Fruit fly (Drosophila melanogaster) whole organism, prepupa: ENCODE measurements around the gene tow.

ENCODE experiments used
- Blimp-1 ChIP-seq: fragments of 200-800 bp; sonication (Bioruptor generic); optimal IDR thresholded peaks from 3 replicates; lab custom pipeline; 2017; ENCODE audit warnings: missing biosample characterization, missing genetic modification characterization, mild to moderate bottlenecking, moderate library complexity, missing genetic modification reagents
- CG10631 ChIP-seq: fragments of 200-800 bp; sonication (Bioruptor generic); optimal IDR thresholded peaks from 2 replicates; lab custom pipeline; 2016; ENCODE audit warnings: missing biosample characterization, missing genetic modification characterization
- CG10669 ChIP-seq: fragments of 200-800 bp; sonication (Bioruptor generic); optimal IDR thresholded peaks from 3 replicates; lab custom pipeline; 2018; ENCODE audit warnings: missing biosample characterization, mild to moderate bottlenecking, missing genetic modification characterization, moderate library complexity
- CG11294 ChIP-seq: fragments of 200-800 bp; sonication (Bioruptor generic); IDR thresholded peaks from 2 replicates; pipeline ENCODE4 v1.3.6; 2022; ENCODE audit warnings: missing biosample characterization, missing genetic modification characterization
- CG11762 ChIP-seq: fragments of 200-800 bp; sonication (Bioruptor generic); optimal IDR thresholded peaks from 3 replicates; lab custom pipeline; 2016; ENCODE audit warnings: missing biosample characterization, missing genetic modification characterization; ENCODE audit not compliant: insufficient read depth
- CG11902 ChIP-seq: fragments of 200-800 bp; sonication (Bioruptor generic); optimal IDR thresholded peaks from 3 replicates; lab custom pipeline; 2016; ENCODE audit warnings: missing biosample characterization, missing genetic modification characterization
- CG15336 ChIP-seq: fragments of 200-800 bp; sonication (Bioruptor generic); IDR thresholded peaks from 2 replicates; pipeline ENCODE4 v1.3.6; 2022; ENCODE audit warnings: missing biosample characterization, missing genetic modification characterization
- CG1621 ChIP-seq: fragments of 200-800 bp; sonication (Bioruptor generic); optimal IDR thresholded peaks from 3 replicates; lab custom pipeline; 2018; ENCODE audit warnings: missing biosample characterization, mild to moderate bottlenecking, missing genetic modification characterization
- CG16779 ChIP-seq: fragments of 200-800 bp; sonication (Bioruptor generic); optimal IDR thresholded peaks from 3 replicates; lab custom pipeline; 2017; ENCODE audit warnings: missing biosample characterization, mild to moderate bottlenecking, missing genetic modification characterization
- CG31627 ChIP-seq: fragments of 200-800 bp; sonication (Bioruptor generic); optimal IDR thresholded peaks from 3 replicates; lab custom pipeline; 2016; ENCODE audit warnings: missing biosample characterization, missing genetic modification characterization
- CG32006 ChIP-seq: fragments of 200-800 bp; sonication (Bioruptor generic); optimal IDR thresholded peaks from 3 replicates; lab custom pipeline; 2017; ENCODE audit warnings: missing biosample characterization, mild to moderate bottlenecking, missing genetic modification characterization
- CG34406 ChIP-seq: fragments of 200-800 bp; sonication (Bioruptor generic); optimal IDR thresholded peaks from 3 replicates; lab custom pipeline; 2016; ENCODE audit warnings: missing biosample characterization, missing genetic modification characterization
- CG3919 ChIP-seq: fragments of 200-800 bp; sonication (Bioruptor generic); optimal IDR thresholded peaks from 3 replicates; lab custom pipeline; 2016; ENCODE audit warnings: missing biosample characterization, missing genetic modification characterization
- CG4318 ChIP-seq: fragments of 200-800 bp; sonication (Bioruptor generic); optimal IDR thresholded peaks from 3 replicates; lab custom pipeline; 2017; ENCODE audit warnings: missing biosample characterization, mild to moderate bottlenecking, missing genetic modification characterization
- CG6163 ChIP-seq: fragments of 200-800 bp; sonication (Bioruptor generic); IDR thresholded peaks from 3 replicates; pipeline ENCODE4 v1.3.6; 2022; ENCODE audit warnings: missing biosample characterization, missing genetic modification characterization
- CG6276 ChIP-seq: fragments of 200-800 bp; sonication (Bioruptor generic); optimal IDR thresholded peaks from 2 replicates; lab custom pipeline; 2017; ENCODE audit warnings: missing biosample characterization, mild to moderate bottlenecking, missing genetic modification characterization
- CG6792 ChIP-seq: fragments of 200-800 bp; sonication (Bioruptor generic); optimal IDR thresholded peaks from 3 replicates; lab custom pipeline; 2016; ENCODE audit warnings: missing biosample characterization, missing genetic modification characterization
- CG6808 ChIP-seq: fragments of 200-800 bp; sonication (Bioruptor generic); optimal IDR thresholded peaks from 3 replicates; lab custom pipeline; 2017; ENCODE audit warnings: missing biosample characterization, missing genetic modification characterization, mild to moderate bottlenecking, moderate library complexity, missing genetic modification reagents
- CG6854 ChIP-seq: fragments of 200-800 bp; sonication (Bioruptor generic); optimal IDR thresholded peaks from 2 replicates; lab custom pipeline; 2017; ENCODE audit warnings: missing biosample characterization, mild to moderate bottlenecking, missing genetic modification characterization
- CG7368 ChIP-seq: fragments of 200-800 bp; sonication (Bioruptor generic); optimal IDR thresholded peaks from 3 replicates; lab custom pipeline; 2016; ENCODE audit warnings: missing biosample characterization, missing genetic modification characterization
- CG8119 ChIP-seq: fragments of 200-800 bp; sonication (Bioruptor generic); IDR thresholded peaks from 3 replicates; pipeline ENCODE4 v1.3.6; 2022; ENCODE audit warnings: missing biosample characterization, missing genetic modification characterization
- CG8319 ChIP-seq: fragments of 200-800 bp; sonication (Bioruptor generic); optimal IDR thresholded peaks from 3 replicates; lab custom pipeline; 2016; ENCODE audit warnings: missing biosample characterization, missing genetic modification characterization
- CG9139 ChIP-seq: fragments of 200-800 bp; sonication (Bioruptor generic); optimal IDR thresholded peaks from 3 replicates; lab custom pipeline; 2017; ENCODE audit warnings: missing biosample characterization, mild to moderate bottlenecking, missing genetic modification characterization
- Eip93F ChIP-seq: fragments of 200-800 bp; sonication (Bioruptor generic); optimal IDR thresholded peaks from 2 replicates; lab custom pipeline; 2016; ENCODE audit warnings: missing biosample characterization, mild to moderate bottlenecking, missing genetic modification characterization
- Ets96B ChIP-seq: fragments of 200-800 bp; optimal IDR thresholded peaks from 2 replicates; lab custom pipeline; 2019; ENCODE audit warnings: missing biosample characterization, mild to moderate bottlenecking, missing genetic modification characterization, moderate library complexity
- Gug ChIP-seq: fragments of 200-800 bp; sonication (Bioruptor generic); IDR thresholded peaks from 2 replicates; pipeline ENCODE4 v1.3.6; 2022; ENCODE audit warnings: missing biosample characterization, missing genetic modification characterization
- Hr38 ChIP-seq: sonication (Bioruptor generic); optimal IDR thresholded peaks from 2 replicates; lab custom pipeline; 2016; ENCODE audit warnings: missing biosample characterization, missing genetic modification characterization
- Hr39 ChIP-seq: fragments of 200-800 bp; sonication (Bioruptor generic); optimal IDR thresholded peaks from 2 replicates; lab custom pipeline; 2016; ENCODE audit warnings: missing biosample characterization, missing genetic modification characterization
- Hr4 ChIP-seq: fragments of 200-800 bp; sonication (Bioruptor generic); optimal IDR thresholded peaks from 3 replicates; lab custom pipeline; 2016; ENCODE audit warnings: missing biosample characterization, missing genetic modification characterization
- Lpt ChIP-seq: fragments of 200-800 bp; sonication (Bioruptor generic); optimal IDR thresholded peaks from 3 replicates; lab custom pipeline; 2016; ENCODE audit warnings: missing biosample characterization, missing genetic modification characterization
- Met ChIP-seq: fragments of 200-800 bp; sonication (Bioruptor generic); optimal IDR thresholded peaks from 3 replicates; lab custom pipeline; 2016; ENCODE audit warnings: missing biosample characterization, missing genetic modification characterization
- OdsH ChIP-seq: fragments of 200-800 bp; sonication (Bioruptor generic); optimal IDR thresholded peaks from 3 replicates; lab custom pipeline; 2016; ENCODE audit warnings: missing biosample characterization, missing genetic modification characterization
- Smox ChIP-seq: fragments of 200-800 bp; sonication (Bioruptor generic); optimal IDR thresholded peaks from 3 replicates; lab custom pipeline; 2016; ENCODE audit warnings: missing biosample characterization, missing genetic modification characterization
- Sox102F ChIP-seq: fragments of 200-800 bp; sonication (Bioruptor generic); optimal IDR thresholded peaks from 2 replicates; lab custom pipeline; 2016; ENCODE audit warnings: missing biosample characterization, mild to moderate bottlenecking, missing genetic modification characterization
- Sox14 ChIP-seq: fragments of 200-800 bp; sonication (Bioruptor generic); optimal IDR thresholded peaks from 3 replicates; lab custom pipeline; 2016; ENCODE audit warnings: missing biosample characterization, missing genetic modification characterization
- Sox15 ChIP-seq: fragments of 200-800 bp; sonication (Bioruptor generic); optimal IDR thresholded peaks from 3 replicates; lab custom pipeline; 2016; ENCODE audit warnings: missing biosample characterization, missing genetic modification characterization
- acj6 ChIP-seq: fragments of 200-800 bp; sonication (Bioruptor generic); optimal IDR thresholded peaks from 3 replicates; lab custom pipeline; 2016; ENCODE audit warnings: missing biosample characterization, missing genetic modification characterization
- cyc ChIP-seq: fragments of 200-800 bp; sonication (Bioruptor generic); optimal IDR thresholded peaks from 3 replicates; lab custom pipeline; 2016; ENCODE audit warnings: missing biosample characterization, missing genetic modification characterization
- dac ChIP-seq: fragments of 200-800 bp; sonication (Bioruptor generic); optimal IDR thresholded peaks from 2 replicates; lab custom pipeline; 2017; ENCODE audit warnings: missing biosample characterization, mild to moderate bottlenecking, missing genetic modification characterization
- dsx ChIP-seq: fragments of 200-800 bp; optimal IDR thresholded peaks from 3 replicates; lab custom pipeline; 2019; ENCODE audit warnings: missing biosample characterization, mild to moderate bottlenecking, missing genetic modification characterization, moderate library complexity; ENCODE audit not compliant: poor library complexity, severe bottlenecking
- eg ChIP-seq: fragments of 200-800 bp; sonication (Bioruptor generic); IDR thresholded peaks from 3 replicates; pipeline ENCODE4 v1.3.6; 2022; ENCODE audit warnings: missing biosample characterization, missing genetic modification characterization
- fd59A ChIP-seq: fragments of 200-800 bp; sonication (Bioruptor generic); optimal IDR thresholded peaks from 2 replicates; lab custom pipeline; 2017; ENCODE audit warnings: missing biosample characterization, mild to moderate bottlenecking, missing genetic modification characterization, missing genetic modification reagents
- fkh ChIP-seq: fragments of 200-800 bp; sonication (Bioruptor generic); optimal IDR thresholded peaks from 3 replicates; lab custom pipeline; 2017; ENCODE audit warnings: missing biosample characterization, mild to moderate bottlenecking, missing genetic modification characterization, moderate library complexity
- lz ChIP-seq: fragments of 200-800 bp; sonication (Bioruptor generic); optimal IDR thresholded peaks from 3 replicates; lab custom pipeline; 2016; ENCODE audit warnings: missing biosample characterization, missing genetic modification characterization
- net ChIP-seq: fragments of 200-800 bp; sonication (Bioruptor generic); optimal IDR thresholded peaks from 3 replicates; lab custom pipeline; 2016; ENCODE audit warnings: missing biosample characterization, missing genetic modification characterization
- pdm3 ChIP-seq: fragments of 200-800 bp; sonication (Bioruptor generic); optimal IDR thresholded peaks from 3 replicates; lab custom pipeline; 2016; ENCODE audit warnings: missing biosample characterization, missing genetic modification characterization
- salr ChIP-seq, 2 experiments: fragments of 200-800 bp; sonication (Bioruptor generic); optimal IDR thresholded peaks; 3 replicates each; lab custom pipeline; 2016 to 2018; ENCODE audit warnings: missing biosample characterization in 2 of 2, missing genetic modification characterization in 2 of 2, mild to moderate bottlenecking in 1 of 2
- spab ChIP-seq: fragments of 200-800 bp; sonication (Bioruptor generic); optimal IDR thresholded peaks from 2 replicates; lab custom pipeline; 2017; ENCODE audit warnings: missing biosample characterization, mild to moderate bottlenecking, missing genetic modification characterization, missing genetic modification reagents
- ss ChIP-seq, 2 experiments: fragments of 200-800 bp; sonication (Bioruptor generic); optimal IDR thresholded peaks; 2 replicates in 1 of 2; 3 replicates in 1 of 2; lab custom pipeline; 2017 to 2018; ENCODE audit warnings: mild to moderate bottlenecking in 2 of 2, missing biosample characterization in 2 of 2, missing genetic modification characterization in 2 of 2, moderate library complexity in 1 of 2
- svp ChIP-seq: fragments of 200-800 bp; sonication (Bioruptor generic); peaks from one replicate; lab custom pipeline; 2016; ENCODE audit warnings: missing biosample characterization, missing genetic modification characterization
- topi ChIP-seq: fragments of 200-800 bp; sonication (Bioruptor generic); optimal IDR thresholded peaks from 3 replicates; lab custom pipeline; 2016; ENCODE audit warnings: missing biosample characterization, missing genetic modification characterization
- vri ChIP-seq: fragments of 200-800 bp; sonication (Bioruptor generic); optimal IDR thresholded peaks from 3 replicates; lab custom pipeline; 2016; ENCODE audit warnings: missing biosample characterization, mild to moderate bottlenecking, missing genetic modification characterization

Gene tow

dm6 chr3L:6996907-6997306, 54.3 kb downstream of the tow start:
- TF ChIP-seq fkh (no peak), topi (GFP tag; lab: Kevin White, UChicago) (peak; percentile 31), CG15336 (GFP tag; lab: Robert Waterston, UW) (peak; percentile 76), CG8119 (peak; percentile 76), CG6792 (GFP tag; lab: Kevin White, UChicago) (peak; percentile 12), pdm3 (GFP tag; lab: Kevin White, UChicago) (peak; percentile 64), Lpt (GFP tag; lab: Kevin White, UChicago) (peak; percentile 23), CG9139 (GFP tag; lab: Kevin White, UChicago) (no peak), Ets96B (peak; percentile 35), CG1621 (peak; percentile 17), eg (GFP tag; lab: Robert Waterston, UW) (peak; percentile 79), svp (GFP tag; lab: Kevin White, UChicago) (peak; percentile 73), CG11762 (GFP tag; lab: Kevin White, UChicago) (no peak), Hr38 (GFP tag; lab: Kevin White, UChicago) (no peak), CG4318 (GFP tag; lab: Kevin White, UChicago) (peak; percentile 53), CG10631 (GFP tag; lab: Kevin White, UChicago) (peak; percentile 53), spab (GFP tag; lab: Kevin White, UChicago) (no peak), CG7368 (GFP tag; lab: Kevin White, UChicago) (no peak), acj6 (GFP tag; lab: Kevin White, UChicago) (peak; percentile 45), CG31627 (GFP tag; lab: Kevin White, UChicago) (peak; percentile 56), cyc (GFP tag; lab: Kevin White, UChicago) (peak; percentile 21), CG34406 (GFP tag; lab: Kevin White, UChicago) (peak; percentile 39), dsx (peak; percentile 30), CG6854 (GFP tag; lab: Kevin White, UChicago) (no peak), Smox (GFP tag; lab: Kevin White, UChicago) (peak; percentile 48), fd59A (GFP tag; lab: Kevin White, UChicago) (peak; percentile 11), CG6163 (GFP tag; lab: Robert Waterston, UW) (peak; percentile 55; the same call in 2 of the 3 replicates), dac (GFP tag; lab: Kevin White, UChicago) (peak; percentile 21), CG3919 (GFP tag; lab: Kevin White, UChicago) (peak; percentile 38), CG32006 (peak; percentile 80), CG8319 (no peak), vri (GFP tag; lab: Kevin White, UChicago) (no peak), Sox102F (GFP tag; lab: Kevin White, UChicago) (peak; percentile 16), Hr4 (peak; percentile 84), CG10669 (GFP tag; lab: Kevin White, UChicago) (peak; percentile 13), Sox14 (GFP tag; lab: Kevin White, UChicago) (peak; percentile 28), ss (GFP tag; optimal IDR thresholded peaks at IDR 0.05; lab: Kevin White, UChicago) (peak in 1 of 2 experiments; percentile 8), Met (GFP tag; lab: Kevin White, UChicago) (peak; percentile 51), salr (GFP tag; optimal IDR thresholded peaks at IDR 0.05; lab: Kevin White, UChicago) (peak in 1 of 2 experiments; percentile 34), Gug (GFP tag; lab: Robert Waterston, UW) (peak; percentile 21; the same call in 1 of the 2 replicates), Blimp-1 (no peak), OdsH (GFP tag; lab: Kevin White, UChicago) (peak; percentile 54), CG11902 (no peak), lz (GFP tag; lab: Kevin White, UChicago) (peak; percentile 36), Eip93F (no peak), Sox15 (peak; percentile 19), CG6276 (GFP tag; lab: Kevin White, UChicago) (peak; percentile 58), CG6808 (peak; percentile 24), CG11294 (peak; percentile 22; the same call in 1 of the 2 replicates), Hr39 (GFP tag; lab: Kevin White, UChicago) (peak; percentile 47), CG16779 (tag; lab: Kevin White, UChicago) (no peak), net (GFP tag; lab: Kevin White, UChicago) (peak; percentile 57)
